Worm (Caenorhabditis elegans) whole organism, L2 larva: ENCODE measurements around the gene srh-244.

ENCODE experiments used
- Y55F3AM.14 ChIP-seq: fragments of 200-800 bp; sonication (Bioruptor generic); optimal IDR thresholded peaks from 2 replicates; lab custom pipeline; 2018; ENCODE audit warnings: mild to moderate bottlenecking, missing genetic modification characterization, missing compliant biosample characterization
- ama-1 ChIP-seq: fragments of 150-350 bp; optimal IDR thresholded peaks from 2 replicates; lab custom pipeline; 2018; ENCODE audit warnings: inconsistent platforms
- ceh-82 ChIP-seq: fragments of 150-350 bp; optimal IDR thresholded peaks from 2 replicates; lab custom pipeline; 2014; ENCODE audit warnings: missing biosample characterization, missing genetic modification characterization
- dmd-4 ChIP-seq: sonication (generic microtip); optimal IDR thresholded peaks from 2 replicates; lab custom pipeline; 2017; ENCODE audit warnings: missing biosample characterization, missing genetic modification characterization
- nhr-12 ChIP-seq: fragments of 150-350 bp; optimal IDR thresholded peaks from 2 replicates; lab custom pipeline; 2014; ENCODE audit warnings: missing biosample characterization, missing genetic modification characterization
- nhr-25 ChIP-seq: fragments of 150-350 bp; sonication (generic microtip); optimal IDR thresholded peaks from 3 replicates; lab custom pipeline; 2014; ENCODE audit warnings: missing biosample characterization, missing genetic modification characterization
- nhr-6 ChIP-seq: fragments of 150-350 bp; optimal IDR thresholded peaks from 2 replicates; lab custom pipeline; 2014; ENCODE audit warnings: missing biosample characterization, missing genetic modification characterization
- sem-4 ChIP-seq: fragments of 150-350 bp; optimal IDR thresholded peaks from 2 replicates; lab custom pipeline; 2014; ENCODE audit warnings: missing biosample characterization, missing genetic modification reagents, missing genetic modification characterization
- skn-1 ChIP-seq: sonication (generic microtip); optimal IDR thresholded peaks from 2 replicates; lab custom pipeline; 2017; ENCODE audit warnings: missing biosample characterization, missing genetic modification characterization
- snpc-4 ChIP-seq: fragments of 150-350 bp; optimal IDR thresholded peaks from 2 replicates; lab custom pipeline; 2014; ENCODE audit warnings: missing biosample characterization, missing genetic modification characterization
- ztf-11 ChIP-seq: sonication (generic microtip); optimal IDR thresholded peaks from 2 replicates; lab custom pipeline; 2017; ENCODE audit warnings: missing biosample characterization, missing genetic modification characterization

DNA sequence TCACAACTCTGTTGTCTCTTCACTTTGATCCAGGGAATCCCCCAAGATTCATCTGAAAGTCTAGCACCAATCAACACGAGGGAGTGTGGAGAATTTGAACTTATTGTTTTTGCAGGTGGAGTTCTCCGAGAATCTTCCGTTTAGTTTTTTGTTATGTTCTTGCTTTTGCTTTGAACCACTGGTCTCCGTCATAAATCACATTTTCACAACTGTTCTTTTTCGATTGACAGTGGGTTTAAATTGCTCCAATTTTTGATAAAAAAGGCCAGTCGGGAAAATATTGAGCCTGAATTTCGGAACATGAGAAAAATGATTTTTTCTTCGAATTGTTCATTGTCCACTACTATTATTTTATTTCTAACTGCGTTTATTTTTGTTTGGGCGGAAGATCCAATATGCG, 21.7 kb upstream of the srh-244 start, which contains the start of gene F10G2.10:
- TF ChIP-seq nhr-6 (tag; lab: Kevin White, UChicago) (no peak), ztf-11 (tag; lab: Kevin White, UChicago) (no peak), nhr-12 (tag; lab: Kevin White, UChicago) (no peak), dmd-4 (no peak), ama-1 (lab: Kevin White, UChicago) (no peak), snpc-4 (no peak), ceh-82 (no peak), skn-1 (tag; lab: Kevin White, UChicago) (no peak), sem-4 (tag; lab: Kevin White, UChicago) (no peak), Y55F3AM.14 (GFP tag; lab: Kevin White, UChicago) (no peak), nhr-25 (tag; lab: Kevin White, UChicago) (no peak)
